Worm (Caenorhabditis elegans) whole organism, L1 larva: Measurements from ENCODE around the gene mai-2.
"Not testable (repeated sequence)": the region's sequence is repeated elsewhere in the genome, so short reads cannot be mapped to it uniquely, and the experiment has no call there.

Source experiments
- C04F5.9 ChIP-seq: sonication (generic microtip); optimal IDR thresholded peaks from 2 replicates; lab custom pipeline; 2016; ENCODE audit warnings: missing genetic modification characterization, missing compliant biosample characterization
- Y116A8C.19 ChIP-seq: sonication (generic microtip); optimal IDR thresholded peaks from 2 replicates; lab custom pipeline; 2016; ENCODE audit warnings: missing compliant biosample characterization, missing genetic modification characterization, borderline replicate concordance
- alr-1 ChIP-seq: fragments of 200-800 bp; sonication (Bioruptor generic); optimal IDR thresholded peaks from 2 replicates; lab custom pipeline; 2018; ENCODE audit warnings: borderline replicate concordance, mild to moderate bottlenecking, missing genetic modification characterization, missing compliant biosample characterization
- aly-2 ChIP-seq: fragments of 150-350 bp; optimal IDR thresholded peaks from 2 replicates; lab custom pipeline; 2014; ENCODE audit warnings: missing biosample characterization, missing genetic modification characterization
- ama-1 ChIP-seq: fragments of 150-350 bp; optimal IDR thresholded peaks from 2 replicates; lab custom pipeline; 2014
- ceh-63 ChIP-seq: fragments of 200-800 bp; sonication (Bioruptor generic); optimal IDR thresholded peaks from 2 replicates; lab custom pipeline; 2018; ENCODE audit warnings: mild to moderate bottlenecking, missing genetic modification characterization, missing compliant biosample characterization
- dpl-1 ChIP-seq, 3 experiments: fragments of 150-350 bp in 2 of 3; sonication (generic microtip) in 1 of 3; optimal IDR thresholded peaks; 2 replicates each; lab custom pipeline; 2014 to 2017; ENCODE audit warnings: missing biosample characterization in 3 of 3, missing genetic modification characterization in 3 of 3, missing genetic modification reagents in 3 of 3
- efl-3 ChIP-seq: fragments of 200-800 bp; sonication (Bioruptor generic); optimal IDR thresholded peaks from 2 replicates; lab custom pipeline; 2018; ENCODE audit warnings: mild to moderate bottlenecking, missing genetic modification characterization, missing compliant biosample characterization
- egl-13 ChIP-seq: sonication (generic microtip); optimal IDR thresholded peaks from 2 replicates; lab custom pipeline; 2016; ENCODE audit warnings: missing genotype, missing genetic modification reagents, missing genetic modification characterization, missing compliant biosample characterization
- egl-27 ChIP-seq, 2 experiments: fragments of 150-350 bp in 1 of 2; sonication (generic microtip); optimal IDR thresholded peaks; 3 replicates each; lab custom pipeline; 2017 to 2018; ENCODE audit warnings: missing biosample characterization in 2 of 2, missing genetic modification characterization in 2 of 2, missing genetic modification reagents in 2 of 2
- elt-2 ChIP-seq: sonication (generic microtip); optimal IDR thresholded peaks from 2 replicates; lab custom pipeline; 2016; ENCODE audit warnings: missing genetic modification characterization, mild to moderate bottlenecking, inconsistent platforms, missing compliant biosample characterization, missing genetic modification reagents
- elt-3 ChIP-seq, 6 experiments: fragments of 150-350 bp in 1 of 6; sonication (generic microtip); optimal IDR thresholded peaks; 2 replicates each; lab custom pipeline; 2017 to 2018; ENCODE audit warnings: missing biosample characterization in 6 of 6, missing genetic modification characterization in 6 of 6, inconsistent platforms in 1 of 6
- ets-5 ChIP-seq: fragments of 200-800 bp; sonication (Bioruptor generic); IDR thresholded peaks from 2 replicates; pipeline ENCODE4 v1.3.6; 2022; ENCODE audit warnings: missing genetic modification characterization, missing compliant biosample characterization
- fkh-8 ChIP-seq: sonication (generic microtip); optimal IDR thresholded peaks from 2 replicates; lab custom pipeline; 2016; ENCODE audit warnings: mild to moderate bottlenecking, missing genetic modification characterization, missing compliant biosample characterization
- hlh-17 ChIP-seq: fragments of 200-800 bp; sonication (Bioruptor generic); optimal IDR thresholded peaks from 2 replicates; lab custom pipeline; 2018; ENCODE audit warnings: missing genetic modification characterization, mild to moderate bottlenecking, missing compliant biosample characterization, moderate library complexity, borderline replicate concordance
- hpl-2 ChIP-seq: fragments of 150-350 bp; optimal IDR thresholded peaks from 2 replicates; lab custom pipeline; 2014; ENCODE audit warnings: missing biosample characterization, missing genetic modification reagents, missing genetic modification characterization
- irx-1 ChIP-seq: sonication (generic microtip); optimal IDR thresholded peaks from 2 replicates; lab custom pipeline; 2016; ENCODE audit warnings: missing genetic modification characterization, missing compliant biosample characterization
- isw-1 ChIP-seq: fragments of 200-800 bp; sonication (Bioruptor generic); IDR thresholded peaks from 2 replicates; pipeline ENCODE4 v1.3.6; 2022; ENCODE audit warnings: missing genetic modification characterization, missing compliant biosample characterization
- jun-1 ChIP-seq: fragments of 150-350 bp; optimal IDR thresholded peaks from 2 replicates; lab custom pipeline; 2014; ENCODE audit warnings: missing biosample characterization, missing genetic modification reagents, missing genetic modification characterization
- lin-35 ChIP-seq, 2 experiments: fragments of 150-350 bp; optimal IDR thresholded peaks; 2 replicates each; lab custom pipeline; 2014; ENCODE audit warnings: missing biosample characterization in 2 of 2, missing genetic modification characterization in 2 of 2, missing genetic modification reagents in 2 of 2
- mab-9 ChIP-seq: fragments of 200-800 bp; sonication (Bioruptor generic); IDR thresholded peaks from 2 replicates; pipeline ENCODE4 v1.3.6; 2022; ENCODE audit warnings: missing genetic modification reagents, missing genetic modification characterization, missing compliant biosample characterization
- nhr-11 ChIP-seq: fragments of 150-350 bp; optimal IDR thresholded peaks from 2 replicates; lab custom pipeline; 2014; ENCODE audit warnings: missing biosample characterization, missing genetic modification characterization
- nhr-28 ChIP-seq: fragments of 150-350 bp; optimal IDR thresholded peaks from 2 replicates; lab custom pipeline; 2014; ENCODE audit warnings: missing biosample characterization, missing genetic modification characterization
- nhr-77 ChIP-seq: fragments of 150-350 bp; optimal IDR thresholded peaks from 2 replicates; lab custom pipeline; 2014; ENCODE audit warnings: missing biosample characterization, missing genetic modification characterization
- nhr-85 ChIP-seq: sonication (generic microtip); peaks from one replicate; lab custom pipeline; 2016; ENCODE audit warnings: missing genetic modification characterization, inconsistent platforms, missing compliant biosample characterization
- nhr-90 ChIP-seq: sonication (generic microtip); optimal IDR thresholded peaks from 2 replicates; lab custom pipeline; 2016; ENCODE audit warnings: mild to moderate bottlenecking, missing genetic modification characterization, missing compliant biosample characterization; ENCODE audit not compliant: poor library complexity
- pax-3 ChIP-seq: fragments of 200-800 bp; sonication (Bioruptor generic); optimal IDR thresholded peaks from 2 replicates; lab custom pipeline; 2018; ENCODE audit warnings: mild to moderate bottlenecking, missing genetic modification characterization, moderate library complexity, missing compliant biosample characterization
- pqm-1 ChIP-seq: sonication (generic microtip); optimal IDR thresholded peaks from 3 replicates; lab custom pipeline; 2017; ENCODE audit warnings: missing biosample characterization, missing genetic modification characterization
- skn-1 ChIP-seq: fragments of 150-350 bp; optimal IDR thresholded peaks from 2 replicates; lab custom pipeline; 2014; ENCODE audit warnings: missing biosample characterization, missing genetic modification characterization
- snpc-4 ChIP-seq: fragments of 150-350 bp; optimal IDR thresholded peaks from 2 replicates; lab custom pipeline; 2014; ENCODE audit warnings: missing biosample characterization, missing genetic modification characterization
- swsn-7 ChIP-seq: sonication (generic microtip); optimal IDR thresholded peaks from 2 replicates; lab custom pipeline; 2016; ENCODE audit warnings: missing genetic modification characterization, missing compliant biosample characterization
- tbx-2 ChIP-seq: sonication (generic microtip); optimal IDR thresholded peaks from 2 replicates; lab custom pipeline; 2016; ENCODE audit warnings: missing genetic modification characterization, missing compliant biosample characterization
- unc-30 ChIP-seq: sonication (generic microtip); optimal IDR thresholded peaks from 2 replicates; lab custom pipeline; 2017; ENCODE audit warnings: missing biosample characterization, missing genetic modification characterization
- unc-86 ChIP-seq: sonication (generic microtip); optimal IDR thresholded peaks from 2 replicates; lab custom pipeline; 2016; ENCODE audit warnings: missing genetic modification characterization, missing compliant biosample characterization
- zag-1 ChIP-seq: fragments of 150-350 bp; optimal IDR thresholded peaks from 2 replicates; lab custom pipeline; 2014; ENCODE audit warnings: missing biosample characterization, missing genetic modification characterization
- ztf-11 ChIP-seq, 2 experiments: sonication (generic microtip); optimal IDR thresholded peaks; 2 replicates each; lab custom pipeline; 2016 to 2017; ENCODE audit warnings: missing genetic modification characterization in 2 of 2, missing biosample characterization in 1 of 2, missing compliant biosample characterization in 1 of 2
- ztf-4 ChIP-seq: fragments of 150-350 bp; optimal IDR thresholded peaks from 2 replicates; lab custom pipeline; 2014; ENCODE audit warnings: missing biosample characterization, missing genetic modification characterization

mai-2 gene

DNA sequence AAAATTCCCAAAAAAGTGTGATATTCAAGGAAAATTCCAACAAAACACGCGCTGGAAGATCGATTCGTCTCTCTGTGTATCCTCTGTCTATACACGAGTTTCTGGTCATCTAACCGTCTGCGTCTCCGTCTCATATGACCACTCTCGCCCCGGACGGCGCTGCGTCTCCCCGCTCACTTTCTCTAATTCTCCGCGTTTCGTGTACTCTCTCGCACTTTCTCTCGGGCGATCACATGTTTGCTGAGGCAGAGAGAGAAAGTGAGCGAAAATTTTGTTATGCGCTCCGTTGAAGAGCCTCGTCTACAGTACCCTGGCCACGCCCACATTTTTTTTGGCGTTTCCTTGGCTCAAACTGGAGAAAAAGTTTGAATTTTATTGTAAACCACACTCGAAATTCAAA, 1.1 kb upstream of the mai-2 start (continued):
- TF ChIP-seq aly-2 (tag; lab: Kevin White, UChicago) (no peak), nhr-77 (peak; percentile 78), fkh-8 (tag; lab: Kevin White, UChicago) (peak; percentile 94), alr-1 (tag; lab: Kevin White, UChicago) (no peak), nhr-85 (tag; lab: Kevin White, UChicago) (peak; percentile 96), irx-1 (tag; lab: Kevin White, UChicago) (peak; percentile 86), pqm-1 (tag; lab: Kevin White, UChicago) (no peak), ama-1 (lab: Kevin White, UChicago) (no peak), hlh-17 (GFP tag; lab: Kevin White, UChicago) (no peak), zag-1 (no peak), C04F5.9 (peak; percentile 66), hpl-2 (peak; percentile 65), elt-2 (tag; lab: Kevin White, UChicago) (peak; percentile 86), ztf-4 (peak; percentile 82), elt-3 (tag; optimal IDR thresholded peaks at IDR 0.05; lab: Kevin White, UChicago) (peak in 2 of 6 experiments; percentile 48 to 57), egl-27 (tag; optimal IDR thresholded peaks at IDR 0.05; lab: Kevin White, UChicago) (peak in 1 of 2 experiments; percentile 55), ets-5 (GFP tag; lab: Robert Waterston, UW) (no peak), ztf-11 (tag; optimal IDR thresholded peaks at IDR 0.05; lab: Kevin White, UChicago) (peak in 1 of 2 experiments; percentile 83), Y116A8C.19 (no peak), egl-13 (tag; lab: Kevin White, UChicago) (peak; percentile 86), isw-1 (GFP tag; lab: Robert Waterston, UW) (peak; percentile 90), mab-9 (GFP tag; lab: Robert Waterston, UW) (peak; percentile 92), ceh-63 (GFP tag; lab: Kevin White, UChicago) (no peak), pax-3 (tag; lab: Kevin White, UChicago) (peak; percentile 74), nhr-28 (no peak), skn-1 (peak; percentile 83), efl-3 (GFP tag; lab: Kevin White, UChicago) (no peak), dpl-1 (GFP tag; optimal IDR thresholded peaks at IDR 0.05; lab: Kevin White, UChicago) (peak; percentile 81 to 83 (median 82)), lin-35 (GFP tag; optimal IDR thresholded peaks at IDR 0.05; lab: Kevin White, UChicago) (peak; percentile 86 to 89), snpc-4 (peak; percentile 54), unc-86 (tag; lab: Kevin White, UChicago) (peak; percentile 97)

ce11 chrIV:3386504-3387290, 987 bp downstream of the mai-2 start:
- TF ChIP-seq nhr-90 (tag; lab: Kevin White, UChicago) (peak; percentile 28), ama-1 (lab: Kevin White, UChicago) (peak; percentile 18), nhr-11 (no peak)

ce11 chrIV:3389999-3390398, 4.3 kb downstream of the mai-2 start, which contains the start of gene B0546.5:
Gene B0546.5 (minus strand): TSS chrIV:3390099.
- TF ChIP-seq jun-1 (tag; lab: Kevin White, UChicago); swsn-7 (tag; lab: Kevin White, UChicago); tbx-2: not testable (repeated sequence)

ce11 chrIV:3394066-3394465, 8.4 kb downstream of the mai-2 start, which contains the start of gene C04C3.4:
Gene C04C3.4 (plus strand): TSS chrIV:3394366.
- not testable (repeated sequence) for TF ChIP-seq ztf-11 (tag; optimal IDR thresholded peaks at IDR 0.05; lab: Kevin White, UChicago); unc-30; snpc-4
- TF ChIP-seq, all 84 proteins: peak for 0; not testable (repeated sequence) for 84
